Fruit fly (Drosophila melanogaster): ENCODE results near the gene yem.

yem gene

dm6 chr3R:29088938-29089661 lies 33.6 kb downstream of the yem start (continued):
- TF ChIP-seq Sox14 (GFP tag; optimal IDR thresholded peaks at IDR 0.05), result peak; percentile 61
- peak; percentile 58 for TF ChIP-seq CG34406 (GFP tag; optimal IDR thresholded peaks at IDR 0.05)
- TF ChIP-seq CG3919 (GFP tag; optimal IDR thresholded peaks at IDR 0.05), result peak; percentile 52
- TF ChIP-seq CG11294 (GFP tag; IDR thresholded peaks at IDR 0.05), result peak; percentile 9; the same call in 1 of the 2 replicates
- TF ChIP-seq achi (GFP tag; optimal IDR thresholded peaks at IDR 0.05), result peak; percentile 59
- no peak for TF ChIP-seq CG9139 (GFP tag; optimal IDR thresholded peaks at IDR 0.05)
- peak; percentile 20 for TF ChIP-seq CG11902 (GFP tag; optimal IDR thresholded peaks at IDR 0.05)
- TF ChIP-seq Hr39 (GFP tag; optimal IDR thresholded peaks at IDR 0.05), result peak; percentile 67
- peak; percentile 43 for TF ChIP-seq CG8632 (GFP tag; optimal IDR thresholded peaks at IDR 0.05)
- peak; percentile 59 for TF ChIP-seq CG10669 (GFP tag; optimal IDR thresholded peaks at IDR 0.05)
- peak; percentile 23 for TF ChIP-seq spab (GFP tag; optimal IDR thresholded peaks at IDR 0.05)
- TF ChIP-seq acj6 (GFP tag; optimal IDR thresholded peaks at IDR 0.05), result peak; percentile 63
- TF ChIP-seq svp (GFP tag), result peak; percentile 89
- no peak for TF ChIP-seq Blimp-1 (GFP tag; optimal IDR thresholded peaks at IDR 0.05)
- no peak for TF ChIP-seq Hr38 (GFP tag; optimal IDR thresholded peaks at IDR 0.05)
- peak; percentile 74 for TF ChIP-seq Met (GFP tag; optimal IDR thresholded peaks at IDR 0.05)
- TF ChIP-seq CG32006 (GFP tag; optimal IDR thresholded peaks at IDR 0.05), result peak; percentile 66
- no peak for TF ChIP-seq dac (GFP tag; optimal IDR thresholded peaks at IDR 0.05)
- peak; percentile 38 for TF ChIP-seq CG11762 (GFP tag; optimal IDR thresholded peaks at IDR 0.05; ENCODE audit: insufficient read depth)
- peak; percentile 27 for TF ChIP-seq fd59A (GFP tag; optimal IDR thresholded peaks at IDR 0.05)
- TF ChIP-seq Hr4 (GFP tag; optimal IDR thresholded peaks at IDR 0.05), result peak; percentile 63
- peak; percentile 77 for TF ChIP-seq esn (GFP tag; optimal IDR thresholded peaks at IDR 0.05)
- TF ChIP-seq CG3032 (tag; optimal IDR thresholded peaks at IDR 0.05), result peak; percentile 45
- peak; percentile 4 for TF ChIP-seq CG6808 (GFP tag; optimal IDR thresholded peaks at IDR 0.05)
- peak; percentile 65 for TF ChIP-seq Sox102F (GFP tag; optimal IDR thresholded peaks at IDR 0.05)
- peak; percentile 67 for TF ChIP-seq pdm3 (GFP tag; optimal IDR thresholded peaks at IDR 0.05)
- peak; percentile 62 for TF ChIP-seq cyc (GFP tag; optimal IDR thresholded peaks at IDR 0.05)

- no peak for TF ChIP-seq pdm3 (GFP tag; optimal IDR thresholded peaks at IDR 0.05)
- no peak for TF ChIP-seq salr (GFP tag; optimal IDR thresholded peaks at IDR 0.05)
- no peak for TF ChIP-seq Sox14 (GFP tag; optimal IDR thresholded peaks at IDR 0.05)
- peak; percentile 47 for TF ChIP-seq CG6808 (GFP tag; optimal IDR thresholded peaks at IDR 0.05)
- no peak for TF ChIP-seq Blimp-1 (GFP tag; optimal IDR thresholded peaks at IDR 0.05)
- TF ChIP-seq CG6276 (GFP tag; optimal IDR thresholded peaks at IDR 0.05), result no peak
- TF ChIP-seq Eip75B (GFP tag; optimal IDR thresholded peaks at IDR 0.05), result no peak
- no peak for TF ChIP-seq Hr38 (GFP tag; optimal IDR thresholded peaks at IDR 0.05)
- TF ChIP-seq esn (GFP tag; optimal IDR thresholded peaks at IDR 0.05), result no peak
- peak; percentile 19 for TF ChIP-seq CG9139 (GFP tag; optimal IDR thresholded peaks at IDR 0.05)
- TF ChIP-seq topi (GFP tag; optimal IDR thresholded peaks at IDR 0.05), result no peak
- no peak for TF ChIP-seq vri (GFP tag; optimal IDR thresholded peaks at IDR 0.05)
- no peak for TF ChIP-seq net (GFP tag; optimal IDR thresholded peaks at IDR 0.05)
- TF ChIP-seq dac (GFP tag; optimal IDR thresholded peaks at IDR 0.05), result no peak
- TF ChIP-seq CG7368 (GFP tag; optimal IDR thresholded peaks at IDR 0.05), result no peak
- no peak for TF ChIP-seq spab (GFP tag; optimal IDR thresholded peaks at IDR 0.05)
- no peak for TF ChIP-seq OdsH (GFP tag; optimal IDR thresholded peaks at IDR 0.05)
- TF ChIP-seq CG8319 (GFP tag; optimal IDR thresholded peaks at IDR 0.05), result no peak
- TF ChIP-seq CG8632 (GFP tag; optimal IDR thresholded peaks at IDR 0.05), result no peak
- peak; percentile 22 for TF ChIP-seq CG6854 (GFP tag; optimal IDR thresholded peaks at IDR 0.05)
- TF ChIP-seq CG8119 (GFP tag; IDR thresholded peaks at IDR 0.05), result no peak
- no peak for TF ChIP-seq CG4318 (GFP tag; optimal IDR thresholded peaks at IDR 0.05)
- no peak for TF ChIP-seq Smox (GFP tag; optimal IDR thresholded peaks at IDR 0.05)
- no peak for TF ChIP-seq Ets21C (GFP tag; optimal IDR thresholded peaks at IDR 0.05)
- no peak for TF ChIP-seq fkh (GFP tag; optimal IDR thresholded peaks at IDR 0.05)
- TF ChIP-seq Hr4 (GFP tag; optimal IDR thresholded peaks at IDR 0.05), result no peak
- TF ChIP-seq CG3919 (GFP tag; optimal IDR thresholded peaks at IDR 0.05), result peak; percentile 38
- TF ChIP-seq eg (GFP tag; IDR thresholded peaks at IDR 0.05), result peak; percentile 39; the same call in 1 of the 3 replicates
- no peak for TF ChIP-seq CG11902 (GFP tag; optimal IDR thresholded peaks at IDR 0.05)
- TF ChIP-seq CG34406 (GFP tag; optimal IDR thresholded peaks at IDR 0.05), result no peak
- peak; percentile 77 for TF ChIP-seq CG6163 (GFP tag; IDR thresholded peaks at IDR 0.05)
- no peak for TF ChIP-seq CG15336 (GFP tag; IDR thresholded peaks at IDR 0.05)
- TF ChIP-seq CG10631 (GFP tag; optimal IDR thresholded peaks at IDR 0.05), result no peak
- peak; percentile 56 for TF ChIP-seq Eip78C (GFP tag)
Observed at dm6 chr3R:29087926-29088487, 34.7 kb downstream of the yem start.
